Fruit fly (Drosophila melanogaster) whole organism, wandering third instar larva: ENCODE results near the gene CG6295.

Experiments used
- CG9705 ChIP-seq: fragments of 200-800 bp; sonication (Bioruptor generic); optimal IDR thresholded peaks from 2 replicates; lab custom pipeline; 2018; ENCODE audit warnings: missing biosample characterization, mild to moderate bottlenecking, missing genetic modification characterization
- CrebA ChIP-seq: fragments of 200-800 bp; sonication (Bioruptor generic); optimal IDR thresholded peaks from 2 replicates; lab custom pipeline; 2016; ENCODE audit warnings: missing biosample characterization, mild to moderate bottlenecking, missing genetic modification characterization, borderline replicate concordance
- Dfd ChIP-seq: fragments of >200 bp; optimal IDR thresholded peaks from 2 replicates; lab custom pipeline; 2017; ENCODE audit warnings: missing biosample characterization, missing genetic modification characterization
- Dif ChIP-seq: fragments of 200-275, 200-300 bp; sonication (Bioruptor generic); optimal IDR thresholded peaks from 2 replicates; lab custom pipeline; 2018; ENCODE audit warnings: missing biosample characterization, missing genetic modification characterization; ENCODE audit not compliant: partially characterized antibody
- HLH106 ChIP-seq: fragments of 200-800 bp; optimal IDR thresholded peaks from 3 replicates; lab custom pipeline; 2019; ENCODE audit warnings: missing biosample characterization, mild to moderate bottlenecking, missing genetic modification characterization, moderate library complexity
- Hnf4 ChIP-seq: fragments of 200-800 bp; sonication (Bioruptor generic); optimal IDR thresholded peaks from 2 replicates; lab custom pipeline; 2016; ENCODE audit warnings: missing biosample characterization, mild to moderate bottlenecking, missing genetic modification characterization
- Hr78 ChIP-seq: fragments of >200 bp; optimal IDR thresholded peaks from 2 replicates; lab custom pipeline; 2017; ENCODE audit warnings: missing biosample characterization, missing genetic modification characterization
- Mio ChIP-seq: sonication (Bioruptor generic); optimal IDR thresholded peaks from 2 replicates; lab custom pipeline; 2016; ENCODE audit warnings: missing biosample characterization, missing genetic modification characterization
- Myc ChIP-seq: fragments of >200 bp; optimal IDR thresholded peaks from 2 replicates; lab custom pipeline; 2017
- N ChIP-seq: fragments of >200 bp; optimal IDR thresholded peaks from 2 replicates; lab custom pipeline; 2018; ENCODE audit warnings: missing biosample characterization, missing external identifiers, missing genetic modification characterization
- OdsH ChIP-seq: fragments of 200-800 bp; sonication (Bioruptor generic); optimal IDR thresholded peaks from 2 replicates; lab custom pipeline; 2016; ENCODE audit warnings: missing biosample characterization, mild to moderate bottlenecking, missing genetic modification characterization
- Rel ChIP-seq, 2 experiments: fragments of 200-800 bp; sonication (Bioruptor generic) in 1 of 2; optimal IDR thresholded peaks; 2 replicates in 1 of 2; 3 replicates in 1 of 2; lab custom pipeline; 2016 to 2019; ENCODE audit warnings: mild to moderate bottlenecking in 2 of 2, missing biosample characterization in 2 of 2, missing genetic modification characterization in 2 of 2, moderate library complexity in 1 of 2
- Sp1 ChIP-seq: fragments of 200-800 bp; sonication (Bioruptor generic); optimal IDR thresholded peaks from 3 replicates; lab custom pipeline; 2019; ENCODE audit warnings: missing biosample characterization, mild to moderate bottlenecking, missing genetic modification characterization, moderate library complexity
- Vsx2 ChIP-seq: fragments of 200-300, 225-300 bp; sonication (Bioruptor generic); optimal IDR thresholded peaks from 2 replicates; lab custom pipeline; 2018; ENCODE audit warnings: missing biosample characterization, missing genetic modification characterization; ENCODE audit not compliant: partially characterized antibody
- br ChIP-seq: fragments of 200-800 bp; sonication (Bioruptor generic); optimal IDR thresholded peaks from 2 replicates; lab custom pipeline; 2016; ENCODE audit warnings: missing biosample characterization, missing genetic modification characterization
- brk ChIP-seq: fragments of 200-800 bp; sonication (Bioruptor generic); optimal IDR thresholded peaks from 2 replicates; lab custom pipeline; 2016; ENCODE audit warnings: missing biosample characterization, mild to moderate bottlenecking, missing genetic modification characterization
- dl ChIP-seq, 2 experiments: fragments of 175-275, 200-275 bp in 1 of 2; fragments of 200-275 bp in 1 of 2; sonication (Bioruptor generic); optimal IDR thresholded peaks; lab custom pipeline; 2018; ENCODE audit warnings: mild to moderate bottlenecking in 2 of 2, missing biosample characterization in 2 of 2, missing genetic modification characterization in 2 of 2, moderate library complexity in 2 of 2; ENCODE audit not compliant: partially characterized antibody in 2 of 2, insufficient read depth in 1 of 2
- dmrt93B ChIP-seq: fragments of 200-800 bp; sonication (Bioruptor generic); optimal IDR thresholded peaks from 2 replicates; lab custom pipeline; 2018; ENCODE audit warnings: missing biosample characterization, mild to moderate bottlenecking, missing genetic modification characterization
- ey ChIP-seq: fragments of 200-800 bp; sonication (Bioruptor generic); optimal IDR thresholded peaks from 2 replicates; lab custom pipeline; 2016; ENCODE audit warnings: missing biosample characterization, missing genetic modification characterization
- fru ChIP-seq: fragments of 200-800 bp; sonication (Bioruptor generic); optimal IDR thresholded peaks from 3 replicates; lab custom pipeline; 2016; ENCODE audit warnings: missing biosample characterization, mild to moderate bottlenecking, missing genetic modification characterization
- lola ChIP-seq: fragments of >200 bp; optimal IDR thresholded peaks from 2 replicates; lab custom pipeline; 2017; ENCODE audit warnings: missing biosample characterization, missing genetic modification characterization
- pan ChIP-seq: fragments of >200 bp; optimal IDR thresholded peaks from 2 replicates; lab custom pipeline; 2017
- psq ChIP-seq: fragments of 200-800 bp; sonication (Bioruptor generic); optimal IDR thresholded peaks from 3 replicates; lab custom pipeline; 2017; ENCODE audit warnings: missing biosample characterization, mild to moderate bottlenecking, missing genetic modification characterization, moderate library complexity
- rgr ChIP-seq: fragments of 200-800 bp; sonication (Bioruptor generic); optimal IDR thresholded peaks from 3 replicates; lab custom pipeline; 2016; ENCODE audit warnings: missing biosample characterization, mild to moderate bottlenecking, missing genetic modification characterization
- sage ChIP-seq: fragments of 200-800 bp; sonication (Bioruptor generic); optimal IDR thresholded peaks from 2 replicates; lab custom pipeline; 2016; ENCODE audit warnings: missing biosample characterization, mild to moderate bottlenecking, missing genetic modification characterization
- sv ChIP-seq: fragments of 200-800 bp; sonication (Bioruptor generic); optimal IDR thresholded peaks from 3 replicates; lab custom pipeline; 2016; ENCODE audit warnings: missing biosample characterization, missing genetic modification characterization
- usp ChIP-seq: fragments of >200 bp; optimal IDR thresholded peaks from 2 replicates; lab custom pipeline; 2017; ENCODE audit warnings: missing biosample characterization, missing genetic modification characterization

CG6295 gene

DNA sequence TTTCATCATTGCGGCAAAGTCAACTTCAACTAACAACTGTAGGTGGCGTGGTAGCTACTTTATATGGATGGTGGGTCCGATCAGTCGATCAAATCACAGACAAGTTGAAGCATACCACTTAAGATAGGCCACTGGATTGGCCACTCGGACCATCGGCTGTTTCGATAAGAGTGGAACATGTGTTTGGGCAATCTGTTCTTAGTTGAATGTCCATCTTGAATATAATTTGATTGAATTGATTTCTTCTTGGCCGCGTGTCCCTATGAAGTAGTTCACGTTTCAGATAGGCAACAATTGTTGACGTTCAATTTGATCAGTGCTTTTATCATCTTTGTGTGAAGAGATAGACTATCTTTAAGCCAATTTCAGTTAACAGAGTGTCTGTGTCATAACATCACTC lies at the start of gene CG6295:
Gene CG6295 (minus strand): TSS at position 34 of the 400 bp plus-strand sequence.
- no peak for TF ChIP-seq Hr78 (GFP tag; lab: Kevin White, UChicago)
- no peak for TF ChIP-seq CrebA
- TF ChIP-seq dmrt93B (GFP tag; lab: Kevin White, UChicago), result no peak
- no peak for TF ChIP-seq Mio (GFP tag; lab: Kevin White, UChicago)
- TF ChIP-seq pan (lab: Kevin White, UChicago), result no peak
- TF ChIP-seq sage (GFP tag; lab: Kevin White, UChicago), result no peak
- TF ChIP-seq OdsH (GFP tag; lab: Kevin White, UChicago), result no peak

DNA sequence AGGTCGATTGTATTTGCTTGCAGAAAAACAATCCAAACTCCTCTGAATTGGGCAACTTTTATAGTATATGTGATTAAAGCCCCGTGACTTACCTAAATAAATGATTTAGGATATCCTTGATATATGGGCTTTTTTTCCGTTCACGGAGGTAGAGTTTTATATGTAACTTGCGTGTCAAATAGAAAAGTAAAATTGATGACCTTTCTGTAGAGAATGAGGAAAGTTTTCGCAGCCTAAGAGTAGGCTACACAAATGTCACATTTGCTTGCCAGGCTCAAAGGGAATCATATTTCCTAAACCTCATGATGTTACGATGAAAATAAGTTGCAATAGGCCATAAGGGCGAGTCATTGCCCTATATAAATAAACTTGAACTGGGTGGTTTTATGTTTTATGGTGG lies 49.3 kb upstream of the CG6295 start:
- TF ChIP-seq N (GFP tag; lab: Kevin White, UChicago) (no peak), Sp1 (GFP tag; lab: Kevin White, UChicago) (no peak), Myc (lab: Kevin White, UChicago) (peak; percentile 14), Hnf4 (GFP tag; lab: Kevin White, UChicago) (no peak), sv (GFP tag; lab: Kevin White, UChicago) (no peak)

DNA sequence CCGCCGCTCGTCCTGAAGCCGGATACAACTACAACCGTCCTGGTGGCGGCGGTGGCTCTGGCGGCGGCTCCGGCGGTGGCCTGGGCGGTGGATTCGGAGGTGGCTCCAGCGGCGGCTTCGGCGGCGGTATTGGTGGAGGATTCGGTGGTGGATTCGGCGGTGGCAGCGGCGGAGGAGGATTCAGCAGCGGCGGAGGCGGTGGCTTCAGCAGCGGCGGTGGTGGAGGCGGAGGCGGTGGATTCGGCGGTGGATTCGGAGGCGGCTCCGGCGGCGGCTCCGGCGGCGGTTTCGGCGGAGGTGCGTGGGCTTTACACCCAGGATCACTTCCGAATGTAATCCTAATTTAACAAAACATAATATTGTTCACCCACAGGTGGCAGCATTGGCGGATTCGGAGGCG lies 42.7 kb upstream of the CG6295 start:
- TF ChIP-seq psq (GFP tag; lab: Kevin White, UChicago) (no peak), Dfd (peak; percentile 96)

- no peak for TF ChIP-seq Rel (GFP tag; optimal IDR thresholded peaks at IDR 0.05; lab: Kevin White, UChicago)
- TF ChIP-seq Rel (tag; optimal IDR thresholded peaks at IDR 0.05; lab: Kevin White, UChicago), result no peak
These were observed 41.9 kb upstream of the CG6295 start, which contains the start of gene TwdlT for dm6 chr3R:27048561-27049270. Gene TwdlT (plus strand): TSS chr3R:27049220.

- TF ChIP-seq ey (GFP tag; lab: Kevin White, UChicago) (no peak), Mio (GFP tag; lab: Kevin White, UChicago) (no peak), Dif (GFP tag; lab: Kevin White, UChicago) (no peak), psq (GFP tag; lab: Kevin White, UChicago) (no peak), dl (GFP tag; optimal IDR thresholded peaks at IDR 0.05; lab: Kevin White, UChicago; ENCODE audit: insufficient read depth in 1 of 2, partially characterized antibody in 2 of 2) (no peak), Sp1 (GFP tag; lab: Kevin White, UChicago) (no peak), fru (no peak), Hr78 (GFP tag; lab: Kevin White, UChicago) (no peak), HLH106 (tag; lab: Kevin White, UChicago) (no peak)
These were observed 33.2 kb upstream of the CG6295 start for dm6 chr3R:27040044-27040443.

- no peak for TF ChIP-seq br (GFP tag; lab: Kevin White, UChicago)
- no peak for TF ChIP-seq Vsx2 (GFP tag; lab: Kevin White, UChicago)
- TF ChIP-seq Dif (GFP tag; lab: Kevin White, UChicago), result no peak
- no peak for TF ChIP-seq lola (GFP tag; lab: Kevin White, UChicago)
- no peak for TF ChIP-seq usp (GFP tag; lab: Kevin White, UChicago)
These were observed 27.1 kb upstream of the CG6295 start for dm6 chr3R:27033935-27034334.

DNA sequence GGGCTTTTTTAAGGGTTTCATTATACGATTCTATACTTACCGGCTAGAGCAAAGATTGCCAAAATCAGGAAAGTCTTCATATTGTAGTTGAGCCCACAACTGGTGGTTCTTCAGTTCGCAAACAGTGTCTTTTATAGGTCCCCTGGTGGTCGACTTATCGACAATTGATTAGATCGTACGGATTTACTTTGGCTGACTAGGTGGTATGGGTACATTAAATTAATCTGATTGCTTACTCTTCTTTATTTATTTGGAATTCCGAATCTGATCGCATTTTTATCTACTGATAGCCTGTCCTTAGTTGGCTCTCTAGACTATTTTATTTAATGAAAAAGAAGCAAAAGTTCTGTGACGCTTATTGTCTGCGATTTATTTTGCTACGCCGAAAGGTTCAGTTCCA lies 19.2 kb upstream of the CG6295 start, which contains the start of gene CG6271:
Gene CG6271 (minus strand): TSS at position 101 of the 400 bp plus-strand sequence.
- TF ChIP-seq OdsH (GFP tag; lab: Kevin White, UChicago), result no peak
- TF ChIP-seq Hr78 (GFP tag; lab: Kevin White, UChicago), result no peak
- TF ChIP-seq rgr (GFP tag; lab: Kevin White, UChicago), result no peak
- TF ChIP-seq psq (GFP tag; lab: Kevin White, UChicago), result no peak
- no peak for TF ChIP-seq brk (GFP tag; lab: Kevin White, UChicago)
- TF ChIP-seq ey (GFP tag; lab: Kevin White, UChicago), result no peak
- no peak for TF ChIP-seq CG9705 (GFP tag; lab: Kevin White, UChicago)
- no peak for TF ChIP-seq sage (GFP tag; lab: Kevin White, UChicago)
